Worm (Caenorhabditis elegans) whole organism, L1 larva: ENCODE measurements around the gene clc-13.
A peak's percentile ranks its signal among the peaks of the same experiment; 100 is the strongest.

Source experiments
- C04F5.9 ChIP-seq: sonication (generic microtip); optimal IDR thresholded peaks from 2 replicates; lab custom pipeline; 2016; ENCODE audit warnings: missing genetic modification characterization, missing compliant biosample characterization
- C16A3.4 ChIP-seq: fragments of 150-350 bp; optimal IDR thresholded peaks from 2 replicates; lab custom pipeline; 2014; ENCODE audit warnings: missing biosample characterization, missing genetic modification characterization
- aha-1 ChIP-seq: fragments of 150-350 bp; optimal IDR thresholded peaks from 2 replicates; lab custom pipeline; 2014; ENCODE audit warnings: missing biosample characterization, missing genetic modification characterization
- ceh-63 ChIP-seq: fragments of 200-800 bp; sonication (Bioruptor generic); optimal IDR thresholded peaks from 2 replicates; lab custom pipeline; 2018; ENCODE audit warnings: mild to moderate bottlenecking, missing genetic modification characterization, missing compliant biosample characterization
- dpl-1 ChIP-seq, 3 experiments: fragments of 150-350 bp in 2 of 3; sonication (generic microtip) in 1 of 3; optimal IDR thresholded peaks; 2 replicates each; lab custom pipeline; 2014 to 2017; ENCODE audit warnings: missing biosample characterization in 3 of 3, missing genetic modification characterization in 3 of 3, missing genetic modification reagents in 3 of 3
- efl-1 ChIP-seq, 4 experiments: fragments of 150-350 bp; optimal IDR thresholded peaks in 3 of 4; peaks in 1 of 4; 1 replicate in 1 of 4; 2 replicates in 3 of 4; lab custom pipeline; 2014; ENCODE audit warnings: missing biosample characterization in 2 of 4, missing genetic modification characterization in 2 of 4, missing genetic modification reagents in 2 of 4
- egl-13 ChIP-seq: sonication (generic microtip); optimal IDR thresholded peaks from 2 replicates; lab custom pipeline; 2016; ENCODE audit warnings: missing genotype, missing genetic modification reagents, missing genetic modification characterization, missing compliant biosample characterization
- egl-27 ChIP-seq, 2 experiments: fragments of 150-350 bp in 1 of 2; sonication (generic microtip); optimal IDR thresholded peaks; 3 replicates each; lab custom pipeline; 2017 to 2018; ENCODE audit warnings: missing biosample characterization in 2 of 2, missing genetic modification characterization in 2 of 2, missing genetic modification reagents in 2 of 2
- elt-2 ChIP-seq: sonication (generic microtip); optimal IDR thresholded peaks from 2 replicates; lab custom pipeline; 2016; ENCODE audit warnings: missing genetic modification characterization, mild to moderate bottlenecking, inconsistent platforms, missing compliant biosample characterization, missing genetic modification reagents
- fkh-4 ChIP-seq: sonication (generic microtip); optimal IDR thresholded peaks from 2 replicates; lab custom pipeline; 2016; ENCODE audit warnings: missing compliant biosample characterization, missing genetic modification characterization, borderline replicate concordance
- fos-1 ChIP-seq: fragments of 150-350 bp; optimal IDR thresholded peaks from 2 replicates; lab custom pipeline; 2014; ENCODE audit warnings: missing biosample characterization, missing genetic modification characterization
- hlh-4 ChIP-seq: sonication (generic microtip); optimal IDR thresholded peaks from 2 replicates; lab custom pipeline; 2016; ENCODE audit warnings: mild to moderate bottlenecking, missing genetic modification characterization, missing compliant biosample characterization
- irx-1 ChIP-seq: sonication (generic microtip); optimal IDR thresholded peaks from 2 replicates; lab custom pipeline; 2016; ENCODE audit warnings: missing genetic modification characterization, missing compliant biosample characterization
- lin-14 ChIP-seq: fragments of 200-800 bp; sonication (Bioruptor generic); optimal IDR thresholded peaks from 2 replicates; lab custom pipeline; 2018; ENCODE audit warnings: mild to moderate bottlenecking, missing genetic modification characterization, moderate library complexity, missing compliant biosample characterization
- lin-35 ChIP-seq, 2 experiments: fragments of 150-350 bp; optimal IDR thresholded peaks; 2 replicates each; lab custom pipeline; 2014; ENCODE audit warnings: missing biosample characterization in 2 of 2, missing genetic modification characterization in 2 of 2, missing genetic modification reagents in 2 of 2
- lin-39 ChIP-seq: fragments of 150-350 bp; optimal IDR thresholded peaks from 2 replicates; lab custom pipeline; 2014; ENCODE audit warnings: missing biosample characterization, missing genetic modification reagents, missing genetic modification characterization
- lir-3 ChIP-seq: sonication (generic microtip); optimal IDR thresholded peaks from 2 replicates; lab custom pipeline; 2016; ENCODE audit warnings: mild to moderate bottlenecking, missing genetic modification characterization, moderate library complexity, missing compliant biosample characterization; ENCODE audit not compliant: poor library complexity
- nhr-20 ChIP-seq: sonication (generic microtip); optimal IDR thresholded peaks from 2 replicates; lab custom pipeline; 2016; ENCODE audit warnings: mild to moderate bottlenecking, missing genetic modification characterization, missing compliant biosample characterization
- nhr-28 ChIP-seq: fragments of 150-350 bp; optimal IDR thresholded peaks from 2 replicates; lab custom pipeline; 2014; ENCODE audit warnings: missing biosample characterization, missing genetic modification characterization
- nhr-47 ChIP-seq: sonication (generic microtip); optimal IDR thresholded peaks from 2 replicates; lab custom pipeline; 2016; ENCODE audit warnings: mild to moderate bottlenecking, missing genetic modification characterization, moderate library complexity, missing compliant biosample characterization
- nhr-84 ChIP-seq: sonication (generic microtip); optimal IDR thresholded peaks from 2 replicates; lab custom pipeline; 2017; ENCODE audit warnings: missing biosample characterization, missing genetic modification characterization
- nhr-85 ChIP-seq: sonication (generic microtip); peaks from one replicate; lab custom pipeline; 2016; ENCODE audit warnings: missing genetic modification characterization, inconsistent platforms, missing compliant biosample characterization
- pax-3 ChIP-seq: fragments of 200-800 bp; sonication (Bioruptor generic); optimal IDR thresholded peaks from 2 replicates; lab custom pipeline; 2018; ENCODE audit warnings: mild to moderate bottlenecking, missing genetic modification characterization, moderate library complexity, missing compliant biosample characterization
- pqm-1 ChIP-seq: sonication (generic microtip); optimal IDR thresholded peaks from 3 replicates; lab custom pipeline; 2017; ENCODE audit warnings: missing biosample characterization, missing genetic modification characterization
- rnt-1 ChIP-seq: sonication (generic microtip); optimal IDR thresholded peaks from 2 replicates; lab custom pipeline; 2016; ENCODE audit warnings: mild to moderate bottlenecking, missing genetic modification characterization, moderate library complexity, missing compliant biosample characterization
- snu-23 ChIP-seq: sonication (generic microtip); optimal IDR thresholded peaks from 2 replicates; lab custom pipeline; 2016; ENCODE audit warnings: missing genetic modification characterization, missing compliant biosample characterization
- sup-37 ChIP-seq: fragments of 200-800 bp; sonication (Bioruptor generic); optimal IDR thresholded peaks from 2 replicates; lab custom pipeline; 2018; ENCODE audit warnings: mild to moderate bottlenecking, missing genetic modification characterization, missing compliant biosample characterization
- tlp-1 ChIP-seq: fragments of 150-350 bp; optimal IDR thresholded peaks from 2 replicates; lab custom pipeline; 2014; ENCODE audit warnings: missing biosample characterization, missing genetic modification characterization
- unc-86 ChIP-seq: sonication (generic microtip); optimal IDR thresholded peaks from 2 replicates; lab custom pipeline; 2016; ENCODE audit warnings: missing genetic modification characterization, missing compliant biosample characterization
- unc-98 ChIP-seq: fragments of 200-800 bp; sonication (Bioruptor generic); IDR thresholded peaks from 2 replicates; pipeline ENCODE4 v1.3.6; 2022; ENCODE audit warnings: missing genetic modification characterization, missing compliant biosample characterization
- ztf-11 ChIP-seq, 2 experiments: sonication (generic microtip); optimal IDR thresholded peaks; 2 replicates each; lab custom pipeline; 2016 to 2017; ENCODE audit warnings: missing genetic modification characterization in 2 of 2, missing biosample characterization in 1 of 2, missing compliant biosample characterization in 1 of 2

clc-13 gene

ce11 chrV:17016787-17017186 lies 2.6 kb downstream of the clc-13 start, which contains the start of gene srh-97:
Gene srh-97, plus strand, starts transcription at chrV:17017087.
- TF ChIP-seq nhr-28 (tag; lab: Kevin White, UChicago) (no peak), unc-98 (GFP tag; lab: Robert Waterston, UW) (no peak), nhr-47 (no peak), fkh-4 (tag; lab: Kevin White, UChicago) (no peak), hlh-4 (peak; percentile 25), irx-1 (no peak)

- no peak for TF ChIP-seq lin-14 (GFP tag; lab: Kevin White, UChicago)
Measured at ce11 chrV:17019690-17020089, 5.5 kb downstream of the clc-13 start, which contains the start of gene F49H6.17. Gene F49H6.17, plus strand, starts transcription at chrV:17019990.

- TF ChIP-seq C04F5.9 (tag; lab: Kevin White, UChicago) (no peak), rnt-1 (tag; lab: Kevin White, UChicago) (no peak), ceh-63 (no peak), unc-86 (tag; lab: Kevin White, UChicago) (no peak), snu-23 (GFP tag; lab: Kevin White, UChicago) (no peak), nhr-84 (no peak), nhr-20 (no peak), lin-39 (tag; lab: Kevin White, UChicago) (no peak), dpl-1 (GFP tag; optimal IDR thresholded peaks at IDR 0.05; lab: Kevin White, UChicago) (no peak), fkh-4 (tag; lab: Kevin White, UChicago) (no peak), sup-37 (GFP tag; lab: Kevin White, UChicago) (no peak), pqm-1 (no peak), C16A3.4 (tag; lab: Kevin White, UChicago) (no peak), lin-35 (GFP tag; optimal IDR thresholded peaks at IDR 0.05; lab: Kevin White, UChicago) (no peak), fos-1 (no peak)
- TF ChIP-seq, all 84 proteins: peak for 0
Measured at ce11 chrV:17021361-17021760, 7.2 kb downstream of the clc-13 start, which contains the start of gene F49H6.12. Gene F49H6.12, minus strand, starts transcription at chrV:17021461.

ce11 chrV:17022100-17022499 lies 7.9 kb downstream of the clc-13 start:
- TF ChIP-seq nhr-85 (tag; lab: Kevin White, UChicago): peak; percentile 24

- no peak for TF ChIP-seq pax-3
- TF ChIP-seq lin-35 (GFP tag; optimal IDR thresholded peaks at IDR 0.05; lab: Kevin White, UChicago): peak in 1 of 2 experiments; percentile 20
- peak; percentile 51 for TF ChIP-seq elt-2 (tag; lab: Kevin White, UChicago)
- TF ChIP-seq tlp-1: peak; percentile 42
- TF ChIP-seq ztf-11 (tag; optimal IDR thresholded peaks at IDR 0.05; lab: Kevin White, UChicago): no peak
- TF ChIP-seq, all 84 proteins: peak for 3
Measured at ce11 chrV:17022613-17023322, 8.6 kb downstream of the clc-13 start, which contains the start of the genes F49H6.8 and F49H6.5. Gene F49H6.8, minus strand, starts transcription at chrV:17022663. Gene F49H6.5, plus strand, starts transcription at chrV:17023241.

ce11 chrV:17026289-17026688 lies 12.1 kb downstream of the clc-13 start, which contains the start of gene F49H6.15:
Gene F49H6.15, minus strand, starts transcription at chrV:17026389.
- TF ChIP-seq egl-27 (tag; optimal IDR thresholded peaks at IDR 0.05; lab: Kevin White, UChicago) (no peak), lir-3 (tag; lab: Kevin White, UChicago) (no peak), ceh-63 (no peak), egl-13 (tag; lab: Kevin White, UChicago) (no peak), efl-1 (optimal IDR thresholded peaks at IDR 0.05; lab: Kevin White, UChicago) (no peak), efl-1 (GFP tag; optimal IDR thresholded peaks at IDR 0.05 in 1 of 2; lab: Kevin White, UChicago) (no peak), aha-1 (no peak)
